Fruit fly (Drosophila melanogaster) whole organism, embryonic: ENCODE data around the gene Cp16.

Experiments
- Bgb ChIP-seq: fragments of 200-800 bp; sonication (Bioruptor generic); IDR thresholded peaks from 2 replicates; pipeline ENCODE4 v1.3.6; 2022; ENCODE audit warnings: missing biosample characterization, missing genetic modification characterization; ENCODE audit not compliant: partially characterized antibody
- CG10979 ChIP-seq: fragments of 200-800 bp; sonication (Bioruptor generic); optimal IDR thresholded peaks from 2 replicates; lab custom pipeline; 2018; ENCODE audit warnings: missing biosample characterization, mild to moderate bottlenecking, missing genetic modification characterization, moderate library complexity
- CG11093 ChIP-seq: fragments of 200-800 bp; sonication (Bioruptor generic); IDR thresholded peaks from 3 replicates; pipeline ENCODE4 v1.3.6; 2022; ENCODE audit warnings: missing biosample characterization, missing genetic modification characterization
- CG12236 ChIP-seq: fragments of 200-800 bp; sonication (Bioruptor generic); optimal IDR thresholded peaks from 2 replicates; lab custom pipeline; 2016; ENCODE audit warnings: missing biosample characterization, missing genetic modification characterization
- CG12942 ChIP-seq: fragments of 200-800 bp; sonication (Bioruptor generic); optimal IDR thresholded peaks from 3 replicates; lab custom pipeline; 2016; ENCODE audit warnings: missing biosample characterization, missing genetic modification characterization
- CG15011 ChIP-seq: fragments of 200-800 bp; sonication (Bioruptor generic); optimal IDR thresholded peaks from 3 replicates; lab custom pipeline; 2018; ENCODE audit warnings: missing biosample characterization, mild to moderate bottlenecking, missing genetic modification characterization
- CG15696 ChIP-seq: fragments of 200-800 bp; sonication (Bioruptor generic); optimal IDR thresholded peaks from 2 replicates; lab custom pipeline; 2019; ENCODE audit warnings: missing biosample characterization, mild to moderate bottlenecking, missing genetic modification characterization, moderate library complexity
- CG17361 ChIP-seq: fragments of 200-800 bp; sonication (Bioruptor generic); IDR thresholded peaks from 3 replicates; pipeline ENCODE4 v1.3.6; 2022; ENCODE audit warnings: missing biosample characterization, missing genetic modification characterization
- CG18262 ChIP-seq: fragments of 200-800 bp; optimal IDR thresholded peaks from 3 replicates; lab custom pipeline; 2019; ENCODE audit warnings: missing biosample characterization, mild to moderate bottlenecking, missing genetic modification characterization, moderate library complexity
- CG2116 ChIP-seq: fragments of 200-800 bp; sonication (Bioruptor generic); optimal IDR thresholded peaks from 3 replicates; lab custom pipeline; 2018; ENCODE audit warnings: missing biosample characterization, mild to moderate bottlenecking, missing genetic modification characterization
- CG3065 ChIP-seq: fragments of 200-800 bp; sonication (Bioruptor generic); optimal IDR thresholded peaks from 2 replicates; lab custom pipeline; 2016; ENCODE audit warnings: missing biosample characterization, missing genetic modification characterization
- CG31224 ChIP-seq: fragments of 200-800 bp; sonication (Bioruptor generic); IDR thresholded peaks from 2 replicates; pipeline ENCODE4 v1.3.6; 2022; ENCODE audit warnings: missing biosample characterization, missing genetic modification characterization
- CG33213 ChIP-seq: fragments of 200-800 bp; sonication (Bioruptor generic); optimal IDR thresholded peaks from 3 replicates; lab custom pipeline; 2016; ENCODE audit warnings: missing biosample characterization, missing genetic modification characterization
- CG3726 ChIP-seq: fragments of 200-800 bp; sonication (Bioruptor generic); IDR thresholded peaks from 3 replicates; pipeline ENCODE4, ENCODE4 v1.3.6; 2022; ENCODE audit warnings: missing biosample characterization, missing genetic modification characterization
- CG4820 ChIP-seq: fragments of 200-800 bp; sonication (Bioruptor generic); optimal IDR thresholded peaks from 3 replicates; lab custom pipeline; 2016; ENCODE audit warnings: missing biosample characterization, missing genetic modification characterization
- CG5953 ChIP-seq: fragments of 200-800 bp; sonication (Bioruptor generic); IDR thresholded peaks from 2 replicates; pipeline ENCODE4 v1.3.6; 2022; ENCODE audit warnings: missing biosample characterization, missing genetic modification characterization
- CG6791 ChIP-seq: fragments of 200-800 bp; sonication (Bioruptor generic); IDR thresholded peaks from 3 replicates; pipeline ENCODE4 v1.3.6; 2022; ENCODE audit warnings: missing biosample characterization, missing genetic modification characterization; ENCODE audit not compliant: partially characterized antibody
- CG7987 ChIP-seq: fragments of 200-800 bp; sonication (Bioruptor generic); optimal IDR thresholded peaks from 2 replicates; lab custom pipeline; 2018; ENCODE audit warnings: missing biosample characterization, mild to moderate bottlenecking, missing genetic modification characterization, moderate library complexity
- CG9932 ChIP-seq: fragments of 200-800 bp; sonication (Bioruptor generic); IDR thresholded peaks from 2 replicates; pipeline ENCODE4 v1.3.6; 2022; ENCODE audit warnings: missing biosample characterization, missing genetic modification characterization
- CoRest ChIP-seq: fragments of 200-800 bp; sonication (Bioruptor generic); optimal IDR thresholded peaks from 3 replicates; lab custom pipeline; 2018; ENCODE audit warnings: missing biosample characterization, mild to moderate bottlenecking, missing genetic modification characterization, moderate library complexity
- D19A ChIP-seq: fragments of 200-800 bp; optimal IDR thresholded peaks from 3 replicates; lab custom pipeline; 2019; ENCODE audit warnings: missing biosample characterization, mild to moderate bottlenecking, missing genetic modification characterization, moderate library complexity
- Dp ChIP-seq: fragments of 200-800 bp; sonication (Bioruptor generic); optimal IDR thresholded peaks from 2 replicates; lab custom pipeline; 2018; ENCODE audit warnings: missing biosample characterization, mild to moderate bottlenecking, missing genetic modification characterization, moderate library complexity
- Gsc ChIP-seq: fragments of 200-800 bp; sonication (Bioruptor generic); IDR thresholded peaks from 2 replicates; pipeline ENCODE4 v1.3.6; 2022; ENCODE audit warnings: missing biosample characterization, missing genetic modification characterization
- Jarid2 ChIP-seq: fragments of 200-800 bp; sonication (Bioruptor generic); optimal IDR thresholded peaks from 3 replicates; lab custom pipeline; 2017; ENCODE audit warnings: mild to moderate bottlenecking, missing biosample characterization, missing genetic modification reagents, missing genetic modification characterization
- NFAT ChIP-seq: fragments of 200-800 bp; sonication (Bioruptor generic); IDR thresholded peaks from 2 replicates; pipeline ENCODE4 v1.3.6; 2022; ENCODE audit warnings: missing biosample characterization, missing genetic modification characterization
- Oaz ChIP-seq: fragments of 200-800 bp; sonication (Bioruptor generic); IDR thresholded peaks from 2 replicates; pipeline ENCODE4 v1.3.6; 2022; ENCODE audit warnings: missing biosample characterization, missing genetic modification characterization
- Sin3A ChIP-seq: fragments of >200 bp; optimal IDR thresholded peaks from 2 replicates; lab custom pipeline; 2018
- TFAM ChIP-seq: fragments of 200-800 bp; sonication (Bioruptor generic); optimal IDR thresholded peaks from 2 replicates; lab custom pipeline; 2017; ENCODE audit warnings: missing biosample characterization, missing genetic modification characterization, inconsistent platforms
- Vsx1 ChIP-seq: fragments of 200-800 bp; sonication (Bioruptor generic); optimal IDR thresholded peaks from 2 replicates; lab custom pipeline; 2017; ENCODE audit warnings: missing biosample characterization, mild to moderate bottlenecking, missing genetic modification characterization, missing genetic modification reagents
- ara ChIP-seq: fragments of 200-800 bp; sonication (Bioruptor generic); IDR thresholded peaks from 2 replicates; pipeline ENCODE4 v1.3.6; 2022; ENCODE audit warnings: missing biosample characterization, missing genetic modification characterization
- crol ChIP-seq: fragments of 200-800 bp; sonication (Bioruptor generic); IDR thresholded peaks from 2 replicates; pipeline ENCODE4 v1.3.6; 2022; ENCODE audit warnings: missing biosample characterization, missing genetic modification characterization
- dan ChIP-seq: fragments of 200-800 bp; sonication (Bioruptor generic); IDR thresholded peaks from 2 replicates; pipeline ENCODE4 v1.3.6; 2022; ENCODE audit warnings: missing biosample characterization, missing genetic modification characterization
- dati ChIP-seq: fragments of 200-800 bp; sonication (Bioruptor generic); IDR thresholded peaks from 2 replicates; pipeline ENCODE4 v1.3.6; 2022; ENCODE audit warnings: missing biosample characterization, missing genetic modification characterization
- en ChIP-seq: fragments of 200-800 bp; sonication (Bioruptor generic); optimal IDR thresholded peaks from 2 replicates; lab custom pipeline; 2016; ENCODE audit warnings: missing biosample characterization, missing genetic modification characterization
- fd96Cb ChIP-seq: fragments of 200-800 bp; sonication (Bioruptor generic); optimal IDR thresholded peaks from 2 replicates; lab custom pipeline; 2018; ENCODE audit warnings: missing biosample characterization, mild to moderate bottlenecking, missing genetic modification characterization, moderate library complexity
- ftz-f1 ChIP-seq: fragments of 200-800 bp; sonication (Bioruptor generic); optimal IDR thresholded peaks from 2 replicates; lab custom pipeline; 2016; ENCODE audit warnings: missing biosample characterization, missing genetic modification characterization
- grn ChIP-seq: fragments of 200-800 bp; sonication (Bioruptor generic); optimal IDR thresholded peaks from 3 replicates; lab custom pipeline; 2017; ENCODE audit warnings: missing biosample characterization, missing genetic modification characterization
- nmo ChIP-seq: fragments of 200-800 bp; sonication (Bioruptor generic); optimal IDR thresholded peaks from 2 replicates; lab custom pipeline; 2018; ENCODE audit warnings: missing biosample characterization, mild to moderate bottlenecking, missing genetic modification characterization, moderate library complexity
- nom ChIP-seq: fragments of 200-800 bp; sonication (Bioruptor generic); optimal IDR thresholded peaks from 2 replicates; lab custom pipeline; 2017; ENCODE audit warnings: missing biosample characterization, missing genetic modification characterization, mild to moderate bottlenecking, moderate library complexity, missing genetic modification reagents
- pan ChIP-seq, 4 experiments: fragments of >200 bp in 3 of 4; fragments of 200-800 bp in 1 of 4; sonication (Bioruptor generic) in 1 of 4; optimal IDR thresholded peaks in 3 of 4; IDR thresholded peaks in 1 of 4; 2 replicates each; pipeline versions ENCODE4 v1.3.6 to Lab custom; 2017 to 2022; ENCODE audit warnings: missing biosample characterization in 2 of 4, missing genetic modification characterization in 2 of 4, mixed read lengths in 1 of 4
- peb ChIP-seq: fragments of 200-800 bp; sonication (Bioruptor generic); IDR thresholded peaks from 2 replicates; pipeline ENCODE4 v1.3.6; 2022; ENCODE audit warnings: missing biosample characterization, missing genetic modification characterization
- pros ChIP-seq: fragments of 200-800 bp; sonication (Bioruptor generic); optimal IDR thresholded peaks from 3 replicates; lab custom pipeline; 2019; ENCODE audit warnings: missing biosample characterization, mild to moderate bottlenecking, missing genetic modification characterization, moderate library complexity
- sc ChIP-seq, 3 experiments: fragments of >200 bp in 2 of 3; fragments of 200-800 bp in 1 of 3; sonication (Bioruptor generic) in 1 of 3; optimal IDR thresholded peaks; 2 replicates in 2 of 3; 3 replicates in 1 of 3; lab custom pipeline; 2017; ENCODE audit warnings: mild to moderate bottlenecking in 1 of 3, missing biosample characterization in 1 of 3, missing genetic modification characterization in 1 of 3, missing genetic modification reagents in 1 of 3
- sens ChIP-seq: fragments of 200-800 bp; sonication (Bioruptor generic); peaks from one replicate; lab custom pipeline; 2016; ENCODE audit warnings: missing biosample characterization, missing genetic modification characterization
- sob ChIP-seq: fragments of 200-800 bp; sonication (Bioruptor generic); IDR thresholded peaks from 2 replicates; pipeline ENCODE4 v1.3.6; 2022; ENCODE audit warnings: missing biosample characterization, missing genetic modification characterization
- sr ChIP-seq: fragments of 200-800 bp; sonication (Bioruptor generic); IDR thresholded peaks from 3 replicates; pipeline ENCODE4 v1.3.6; 2022; ENCODE audit warnings: missing biosample characterization, missing genetic modification characterization
- ssp ChIP-seq: fragments of 200-800 bp; sonication (Bioruptor generic); IDR thresholded peaks from 2 replicates; pipeline ENCODE4 v1.3.6; 2022; ENCODE audit warnings: missing biosample characterization, missing genetic modification characterization
- stc ChIP-seq: fragments of 200-800 bp; sonication (Bioruptor generic); IDR thresholded peaks from 2 replicates; pipeline ENCODE4 v1.3.6; 2022; ENCODE audit warnings: missing biosample characterization, missing genetic modification characterization
- unc-4 ChIP-seq: fragments of 200-800 bp; sonication (Bioruptor generic); IDR thresholded peaks from 2 replicates; pipeline ENCODE4 v1.3.6; 2022; ENCODE audit warnings: missing biosample characterization, missing genetic modification characterization; ENCODE audit not compliant: partially characterized antibody
- yki ChIP-seq: fragments of >200 bp; optimal IDR thresholded peaks from 3 replicates; lab custom pipeline; 2018

Gene Cp16

dm6 chr3L:8704713-8705412 is 26.9 kb upstream of the Cp16 start (continued):
- TF ChIP-seq nmo (GFP tag; lab: Kevin White, UChicago) (no peak), Gsc (no peak), Bgb (GFP tag; lab: Robert Waterston, UW) (0 out of 2 replicates have a peak, but pooled peaks have one; percentile 5), Vsx1 (GFP tag; lab: Kevin White, UChicago) (peak; percentile 38), en (GFP tag; lab: Kevin White, UChicago) (no peak), pros (GFP tag; lab: Kevin White, UChicago) (no peak), CG5953 (no peak), stc (no peak), CG12236 (GFP tag; lab: Kevin White, UChicago) (no peak), ftz-f1 (GFP tag; lab: Kevin White, UChicago) (peak; percentile 84), unc-4 (GFP tag; lab: Robert Waterston, UW) (no peak), sens (GFP tag; lab: Kevin White, UChicago) (no peak), CG18262 (tag; lab: Kevin White, UChicago) (no peak), nom (GFP tag; lab: Kevin White, UChicago) (peak; percentile 60), crol (GFP tag; lab: Robert Waterston, UW) (peak; percentile 14; the same call in 1 of the 2 replicates), Sin3A (no peak), Oaz (no peak), NFAT (GFP tag; lab: Robert Waterston, UW) (peak; percentile 38; the same call in 1 of the 2 replicates), CG3726 (no peak), CG10979 (tag; lab: Kevin White, UChicago) (no peak), ssp (GFP tag; lab: Robert Waterston, UW) (no peak), CG12942 (GFP tag; lab: Kevin White, UChicago) (no peak), CoRest (tag; lab: Kevin White, UChicago) (no peak), TFAM (GFP tag; lab: Kevin White, UChicago) (no peak), sr (no peak), fd96Cb (tag; lab: Kevin White, UChicago) (no peak), CG9932 (GFP tag; lab: Robert Waterston, UW) (0 out of 2 replicates have a peak, but pooled peaks have one; percentile 26), pan (optimal IDR thresholded peaks at IDR 0.05; lab: Kevin White, UChicago) (no peak), pan (GFP tag; optimal IDR thresholded peaks at IDR 0.05 in 1 of 2, IDR thresholded peaks at IDR 0.05 in 1 of 2) (no peak), D19A (tag; lab: Kevin White, UChicago) (peak; percentile 6), Dp (GFP tag; lab: Kevin White, UChicago) (no peak), ara (GFP tag; lab: Robert Waterston, UW) (0 out of 2 replicates have a peak, but pooled peaks have one; percentile 21), CG11093 (no peak), CG15696 (tag; lab: Kevin White, UChicago) (no peak), CG17361 (no peak), CG33213 (GFP tag; lab: Kevin White, UChicago) (no peak), sc (optimal IDR thresholded peaks at IDR 0.05; lab: Kevin White, UChicago) (no peak), sc (GFP tag; optimal IDR thresholded peaks at IDR 0.05; lab: Kevin White, UChicago) (no peak), CG2116 (no peak), CG3065 (GFP tag; lab: Kevin White, UChicago) (no peak), CG7987 (GFP tag; lab: Kevin White, UChicago) (peak; percentile 98), grn (GFP tag; lab: Kevin White, UChicago) (peak; percentile 96), dan (GFP tag; lab: Robert Waterston, UW) (no peak), yki (lab: Kevin White, UChicago) (no peak), Jarid2 (GFP tag; lab: Kevin White, UChicago) (no peak), CG31224 (GFP tag; lab: Robert Waterston, UW) (no peak), CG4820 (GFP tag; lab: Kevin White, UChicago) (no peak), dati (no peak), sob (GFP tag; lab: Robert Waterston, UW) (0 out of 2 replicates have a peak, but pooled peaks have one; percentile 19), CG6791 (GFP tag; lab: Robert Waterston, UW) (no peak), CG15011 (GFP tag; lab: Kevin White, UChicago) (no peak), peb (GFP tag; lab: Robert Waterston, UW) (no peak)
